Worm (Caenorhabditis elegans): ENCODE measurements around the gene K10B4.1.

K10B4.1 gene

ce11 chrII:128929-129328 lies 6.3 kb upstream of the K10B4.1 start, which contains the start of gene srd-3:
Gene srd-3, minus strand, starts transcription at chrII:129029.
- TF ChIP-seq ref-1 (GFP tag; conservative IDR thresholded peaks at IDR 0.05) (no peak), flt-1 (GFP tag; IDR thresholded peaks at IDR 0.05) (no peak), cog-1 (tag; optimal IDR thresholded peaks at IDR 0.05) (no peak), ztf-29 (GFP tag; IDR thresholded peaks at IDR 0.05) (no peak), tab-1 (GFP tag; IDR thresholded peaks at IDR 0.05) (no peak), T22C8.4 (GFP tag; IDR thresholded peaks at IDR 0.05) (no peak), klf-2 (GFP tag; conservative IDR thresholded peaks at IDR 0.05) (no peak), ztf-23 (GFP tag; IDR thresholded peaks at IDR 0.05) (no peak), med-1 (GFP tag; optimal IDR thresholded peaks at IDR 0.05; ENCODE audit: insufficient read depth) (no peak)

- TF ChIP-seq flt-1 (GFP tag; IDR thresholded peaks at IDR 0.05) (no peak), cog-1 (tag; optimal IDR thresholded peaks at IDR 0.05) (no peak), ref-1 (GFP tag; conservative IDR thresholded peaks at IDR 0.05) (no peak), ztf-29 (GFP tag; IDR thresholded peaks at IDR 0.05) (no peak), med-1 (GFP tag; optimal IDR thresholded peaks at IDR 0.05; ENCODE audit: insufficient read depth) (no peak), T22C8.4 (GFP tag; IDR thresholded peaks at IDR 0.05) (no peak), ztf-23 (GFP tag; IDR thresholded peaks at IDR 0.05) (no peak), klf-2 (GFP tag; conservative IDR thresholded peaks at IDR 0.05) (no peak), tab-1 (GFP tag; IDR thresholded peaks at IDR 0.05) (no peak)
Measured at ce11 chrII:129770-130169, 5.5 kb upstream of the K10B4.1 start.

- no peak for TF ChIP-seq tab-1 (GFP tag; IDR thresholded peaks at IDR 0.05)
- no peak for TF ChIP-seq klf-2 (GFP tag; conservative IDR thresholded peaks at IDR 0.05)
- TF ChIP-seq med-1 (GFP tag; optimal IDR thresholded peaks at IDR 0.05; ENCODE audit: insufficient read depth), result no peak
- no peak for TF ChIP-seq T22C8.4 (GFP tag; IDR thresholded peaks at IDR 0.05)
- TF ChIP-seq ztf-29 (GFP tag; IDR thresholded peaks at IDR 0.05), result no peak
- TF ChIP-seq cog-1 (tag; optimal IDR thresholded peaks at IDR 0.05), result no peak
- TF ChIP-seq flt-1 (GFP tag; IDR thresholded peaks at IDR 0.05), result no peak
- no peak for TF ChIP-seq ztf-23 (GFP tag; IDR thresholded peaks at IDR 0.05)
- TF ChIP-seq ref-1 (GFP tag; conservative IDR thresholded peaks at IDR 0.05), result no peak
Measured at ce11 chrII:133548-134275, 1.6 kb upstream of the K10B4.1 start, which contains the start of gene cwn-1. Gene cwn-1, minus strand, starts transcription at chrII:133598.

- no peak for TF ChIP-seq cog-1 (tag; optimal IDR thresholded peaks at IDR 0.05)
- TF ChIP-seq med-1 (GFP tag; optimal IDR thresholded peaks at IDR 0.05; ENCODE audit: insufficient read depth), result no peak
- TF ChIP-seq flt-1 (GFP tag; IDR thresholded peaks at IDR 0.05), result no peak
- no peak for TF ChIP-seq ztf-23 (GFP tag; IDR thresholded peaks at IDR 0.05)
- no peak for TF ChIP-seq T22C8.4 (GFP tag; IDR thresholded peaks at IDR 0.05)
- TF ChIP-seq tab-1 (GFP tag; IDR thresholded peaks at IDR 0.05), result no peak
- no peak for TF ChIP-seq ref-1 (GFP tag; conservative IDR thresholded peaks at IDR 0.05)
- no peak for TF ChIP-seq ztf-29 (GFP tag; IDR thresholded peaks at IDR 0.05)
- TF ChIP-seq klf-2 (GFP tag; conservative IDR thresholded peaks at IDR 0.05), result no peak
Measured at ce11 chrII:146933-147332, 11.7 kb downstream of the K10B4.1 start, which contains the start of gene T25D3.4. Gene T25D3.4, plus strand, starts transcription at chrII:147233.

ce11 chrII:151495-151894 lies 16.2 kb downstream of the K10B4.1 start:
- TF ChIP-seq T22C8.4 (GFP tag; IDR thresholded peaks at IDR 0.05), result no peak
- TF ChIP-seq ztf-23 (GFP tag; IDR thresholded peaks at IDR 0.05), result no peak
- TF ChIP-seq klf-2 (GFP tag; conservative IDR thresholded peaks at IDR 0.05), result no peak
- TF ChIP-seq flt-1 (GFP tag; IDR thresholded peaks at IDR 0.05), result no peak
- TF ChIP-seq med-1 (GFP tag; optimal IDR thresholded peaks at IDR 0.05; ENCODE audit: insufficient read depth), result no peak
- no peak for TF ChIP-seq cog-1 (tag; optimal IDR thresholded peaks at IDR 0.05)
- no peak for TF ChIP-seq tab-1 (GFP tag; IDR thresholded peaks at IDR 0.05)

- TF ChIP-seq cog-1 (tag; optimal IDR thresholded peaks at IDR 0.05) (no peak), tab-1 (GFP tag; IDR thresholded peaks at IDR 0.05) (no peak), ztf-23 (GFP tag; IDR thresholded peaks at IDR 0.05) (no peak), klf-2 (GFP tag; conservative IDR thresholded peaks at IDR 0.05) (no peak), med-1 (GFP tag; optimal IDR thresholded peaks at IDR 0.05; ENCODE audit: insufficient read depth) (no peak), flt-1 (GFP tag; IDR thresholded peaks at IDR 0.05) (no peak), T22C8.4 (GFP tag; IDR thresholded peaks at IDR 0.05) (no peak), ref-1 (GFP tag; conservative IDR thresholded peaks at IDR 0.05) (no peak), ztf-29 (GFP tag; IDR thresholded peaks at IDR 0.05) (no peak)
Measured at ce11 chrII:152283-152682, 17.0 kb downstream of the K10B4.1 start, which contains the start of gene T25D3.3. Gene T25D3.3, plus strand, starts transcription at chrII:152583.

- peak; percentile 23 for TF ChIP-seq cog-1 (tag; optimal IDR thresholded peaks at IDR 0.05)
- TF ChIP-seq T22C8.4 (GFP tag; IDR thresholded peaks at IDR 0.05), result 0 out of 2 replicates have a peak, but pooled peaks have one; percentile 28
- 0 out of 2 replicates have a peak, but pooled peaks have one; percentile 25 for TF ChIP-seq ztf-23 (GFP tag; IDR thresholded peaks at IDR 0.05)
- no peak for TF ChIP-seq ztf-29 (GFP tag; IDR thresholded peaks at IDR 0.05)
- TF ChIP-seq med-1 (GFP tag; optimal IDR thresholded peaks at IDR 0.05; ENCODE audit: insufficient read depth), result no peak
Measured at ce11 chrII:155904-156303, 20.6 kb downstream of the K10B4.1 start, which contains the start of gene mrpl-28. Gene mrpl-28, minus strand, starts transcription at chrII:156009.

ce11 chrII:156999-157499 lies 21.8 kb downstream of the K10B4.1 start:
- TF ChIP-seq med-1 (GFP tag; optimal IDR thresholded peaks at IDR 0.05; ENCODE audit: insufficient read depth), result no peak
- TF ChIP-seq ztf-23 (GFP tag; IDR thresholded peaks at IDR 0.05), result no peak
- TF ChIP-seq cog-1 (tag; optimal IDR thresholded peaks at IDR 0.05), result no peak

- TF ChIP-seq T22C8.4 (GFP tag; IDR thresholded peaks at IDR 0.05), result no peak
- TF ChIP-seq ztf-29 (GFP tag; IDR thresholded peaks at IDR 0.05), result no peak
- no peak for TF ChIP-seq tab-1 (GFP tag; IDR thresholded peaks at IDR 0.05)
- TF ChIP-seq ref-1 (GFP tag; conservative IDR thresholded peaks at IDR 0.05), result no peak
- no peak for TF ChIP-seq klf-2 (GFP tag; conservative IDR thresholded peaks at IDR 0.05)
- no peak for TF ChIP-seq med-1 (GFP tag; optimal IDR thresholded peaks at IDR 0.05; ENCODE audit: insufficient read depth)
- TF ChIP-seq ztf-23 (GFP tag; IDR thresholded peaks at IDR 0.05), result no peak
- TF ChIP-seq cog-1 (tag; optimal IDR thresholded peaks at IDR 0.05), result no peak
- TF ChIP-seq flt-1 (GFP tag; IDR thresholded peaks at IDR 0.05), result no peak
Measured at ce11 chrII:158004-158731, 22.9 kb downstream of the K10B4.1 start.
